Worm (Caenorhabditis elegans): Measurements from ENCODE around the gene syx-16.

DNA sequence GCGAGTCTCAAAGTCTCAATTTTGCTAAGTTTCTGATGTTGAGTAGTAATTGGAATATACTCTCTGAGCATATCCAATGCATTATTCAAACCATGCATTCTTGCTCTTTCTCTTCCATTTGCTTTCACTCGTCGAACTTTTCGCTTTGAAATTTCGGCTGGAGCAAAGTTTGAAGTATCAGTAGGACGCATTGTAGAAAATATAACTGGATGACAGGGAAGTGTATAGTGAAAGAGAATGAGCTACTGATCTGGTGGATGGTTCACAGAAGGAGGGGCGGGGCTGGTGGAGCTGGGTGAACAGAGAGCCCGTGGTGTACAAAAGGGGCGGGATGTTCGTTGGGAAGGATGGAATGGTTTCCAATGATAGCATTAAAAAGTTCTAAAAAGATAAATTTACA is 32.9 kb upstream of the syx-16 start:
- TF ChIP-seq pha-4 (tag; optimal IDR thresholded peaks at IDR 0.05): no peak
- no peak for TF ChIP-seq pqm-1 (tag; optimal IDR thresholded peaks at IDR 0.05)
